Worm (Caenorhabditis elegans) whole organism, young adult: Measurements from ENCODE around the gene M7.8.

Experiments used
- B0019.2 ChIP-seq: fragments of 200-800 bp; sonication (Bioruptor generic); conservative IDR thresholded peaks from 2 replicates; pipeline ENCODE4 v1.3.6; 2022; ENCODE audit warnings: missing genetic modification reagents, missing genetic modification characterization, missing compliant biosample characterization
- B0336.3 ChIP-seq: fragments of 200-800 bp; sonication (Bioruptor generic); IDR thresholded peaks from 2 replicates; pipeline ENCODE4 v1.3.6; 2022; ENCODE audit warnings: missing genetic modification characterization, missing compliant biosample characterization
- C17E4.6 ChIP-seq: fragments of 200-800 bp; sonication (Bioruptor generic); IDR thresholded peaks from 2 replicates; pipeline ENCODE4 v1.3.6; 2022; ENCODE audit warnings: missing genetic modification reagents, missing genetic modification characterization, missing compliant biosample characterization
- F37B4.10 ChIP-seq: fragments of 200-800 bp; sonication (Bioruptor generic); IDR thresholded peaks from 2 replicates; pipeline ENCODE4 v1.3.6; 2022; ENCODE audit warnings: missing genetic modification characterization, missing compliant biosample characterization
- F39B2.1 ChIP-seq: fragments of 200-800 bp; sonication (Bioruptor generic); IDR thresholded peaks from 2 replicates; pipeline ENCODE4 v1.3.6; 2022; ENCODE audit warnings: missing genetic modification reagents, missing genetic modification characterization, missing compliant biosample characterization
- F55B11.4 ChIP-seq: sonication (generic microtip); optimal IDR thresholded peaks from 2 replicates; lab custom pipeline; 2016; ENCODE audit warnings: missing compliant biosample characterization, missing genetic modification characterization, borderline replicate concordance; ENCODE audit not compliant: insufficient read depth
- K12H6.12 ChIP-seq: fragments of 200-800 bp; sonication (Bioruptor generic); optimal IDR thresholded peaks from 2 replicates; lab custom pipeline; 2018; ENCODE audit warnings: mild to moderate bottlenecking, missing genetic modification characterization, missing compliant biosample characterization
- T07F8.4 ChIP-seq: sonication (generic microtip); optimal IDR thresholded peaks from 2 replicates; lab custom pipeline; 2016; ENCODE audit warnings: mild to moderate bottlenecking, missing genetic modification characterization, moderate library complexity, missing compliant biosample characterization
- Y67H2A.10 ChIP-seq: fragments of 200-800 bp; sonication (Bioruptor generic); conservative IDR thresholded peaks from 2 replicates; pipeline ENCODE4 v1.3.6; 2022; ENCODE audit warnings: missing genetic modification reagents, missing genetic modification characterization, missing compliant biosample characterization
- ZK185.1 ChIP-seq: sonication (generic microtip); optimal IDR thresholded peaks from 2 replicates; lab custom pipeline; 2016; ENCODE audit warnings: mild to moderate bottlenecking, missing genetic modification characterization, missing compliant biosample characterization; ENCODE audit not compliant: poor library complexity, severe bottlenecking
- ama-1 ChIP-seq, 3 experiments: fragments of 150-350 bp in 1 of 3; sonication (generic microtip) in 2 of 3; optimal IDR thresholded peaks; 2 replicates each; lab custom pipeline; 2014 to 2018; ENCODE audit warnings: missing biosample characterization in 2 of 3, missing genetic modification characterization in 2 of 3, missing genetic modification reagents in 2 of 3
- atf-7 ChIP-seq: sonication (generic microtip); optimal IDR thresholded peaks from 2 replicates; lab custom pipeline; 2017; ENCODE audit warnings: mild to moderate bottlenecking, missing genetic modification characterization, missing compliant biosample characterization
- cebp-1 ChIP-seq, 2 experiments: fragments of 200-800 bp in 1 of 2; sonication (Bioruptor generic) in 1 of 2; sonication (generic microtip) in 1 of 2; IDR thresholded peaks in 1 of 2; optimal IDR thresholded peaks in 1 of 2; 2 replicates each; pipeline versions ENCODE4 v1.3.6 to Lab custom; 2017 to 2022; ENCODE audit warnings: missing compliant biosample characterization in 2 of 2, missing genetic modification characterization in 2 of 2, mild to moderate bottlenecking in 1 of 2, missing genetic modification reagents in 1 of 2, moderate library complexity in 1 of 2
- ceh-27 ChIP-seq: fragments of 200-800 bp; sonication (Bioruptor generic); optimal IDR thresholded peaks from 2 replicates; lab custom pipeline; 2018; ENCODE audit warnings: mild to moderate bottlenecking, missing genetic modification characterization, moderate library complexity, missing compliant biosample characterization
- ceh-40 ChIP-seq: fragments of 200-800 bp; sonication (Bioruptor generic); IDR thresholded peaks from 2 replicates; pipeline ENCODE4 v1.3.6; 2022; ENCODE audit warnings: missing genetic modification characterization, missing compliant biosample characterization
- dox-1 ChIP-seq: fragments of 200-800 bp; sonication (Bioruptor generic); IDR thresholded peaks from 2 replicates; pipeline ENCODE4 v1.3.6; 2022; ENCODE audit warnings: missing genetic modification reagents, missing genetic modification characterization, missing compliant biosample characterization
- dpff-1 ChIP-seq: sonication (generic microtip); optimal IDR thresholded peaks from 2 replicates; lab custom pipeline; 2017; ENCODE audit warnings: mild to moderate bottlenecking, missing genetic modification characterization, missing compliant biosample characterization
- efl-1 ChIP-seq: fragments of 150-350 bp; optimal IDR thresholded peaks from 2 replicates; lab custom pipeline; 2014; ENCODE audit warnings: missing biosample characterization, missing genetic modification reagents, missing genetic modification characterization
- egl-18 ChIP-seq: fragments of 200-800 bp; sonication (Bioruptor generic); IDR thresholded peaks from 2 replicates; pipeline ENCODE4 v1.3.6; 2022; ENCODE audit warnings: missing genetic modification reagents, missing genetic modification characterization, missing compliant biosample characterization
- egrh-3 ChIP-seq: fragments of 200-800 bp; sonication (Bioruptor generic); IDR thresholded peaks from 2 replicates; pipeline ENCODE4 v1.3.6; 2022; ENCODE audit warnings: missing genetic modification reagents, missing genetic modification characterization, missing compliant biosample characterization
- ekl-4 ChIP-seq: fragments of 200-800 bp; sonication (Bioruptor generic); IDR thresholded peaks from 2 replicates; pipeline ENCODE4 v1.3.6; 2022; ENCODE audit warnings: missing genetic modification reagents, missing genetic modification characterization, missing compliant biosample characterization
- ets-4 ChIP-seq: fragments of 200-800 bp; sonication (Bioruptor generic); optimal IDR thresholded peaks from 2 replicates; lab custom pipeline; 2018; ENCODE audit warnings: mild to moderate bottlenecking, missing genetic modification characterization, missing compliant biosample characterization
- hlh-12 ChIP-seq: sonication (generic microtip); optimal IDR thresholded peaks from 2 replicates; lab custom pipeline; 2016; ENCODE audit warnings: missing genetic modification characterization, missing compliant biosample characterization
- hlh-26 ChIP-seq: fragments of 200-800 bp; sonication (Bioruptor generic); conservative IDR thresholded peaks from 2 replicates; pipeline ENCODE4 v1.3.6; 2022; ENCODE audit warnings: missing genetic modification reagents, missing genetic modification characterization, missing compliant biosample characterization
- hrde-1 ChIP-seq: sonication (generic microtip); optimal IDR thresholded peaks from 2 replicates; lab custom pipeline; 2016; ENCODE audit warnings: missing genetic modification characterization, mild to moderate bottlenecking, missing compliant biosample characterization, moderate library complexity, missing genotype, missing genetic modification reagents, borderline replicate concordance
- lin-26 ChIP-seq: fragments of 200-800 bp; sonication (Bioruptor generic); IDR thresholded peaks from 2 replicates; pipeline ENCODE4 v1.3.6; 2022; ENCODE audit warnings: missing genetic modification reagents, missing genetic modification characterization, missing compliant biosample characterization
- madf-6 ChIP-seq: fragments of 200-800 bp; sonication (Bioruptor generic); IDR thresholded peaks from 2 replicates; pipeline ENCODE4 v1.3.6; 2022; ENCODE audit warnings: missing genetic modification reagents, missing genetic modification characterization, missing compliant biosample characterization
- mcd-1 ChIP-seq: fragments of 200-800 bp; sonication (Bioruptor generic); IDR thresholded peaks from 2 replicates; pipeline ENCODE4 v1.3.6; 2022; ENCODE audit warnings: missing genetic modification reagents, missing genetic modification characterization, missing compliant biosample characterization
- mes-4 ChIP-seq: sonication (generic microtip); optimal IDR thresholded peaks from 2 replicates; lab custom pipeline; 2016; ENCODE audit warnings: missing genotype, missing genetic modification characterization, missing compliant biosample characterization
- mxl-1 ChIP-seq: sonication (generic microtip); optimal IDR thresholded peaks from 2 replicates; lab custom pipeline; 2016; ENCODE audit warnings: missing genetic modification characterization, missing compliant biosample characterization
- pha-4 ChIP-seq: fragments of 150-350 bp; sonication (generic microtip); optimal IDR thresholded peaks from 2 replicates; lab custom pipeline; 2014; ENCODE audit warnings: missing biosample characterization, missing genetic modification reagents, missing genetic modification characterization
- sdz-38 ChIP-seq: sonication (generic microtip); optimal IDR thresholded peaks from 2 replicates; lab custom pipeline; 2016; ENCODE audit warnings: missing genotype, missing genetic modification characterization, missing compliant biosample characterization
- sea-2 ChIP-seq: fragments of 200-800 bp; sonication (Bioruptor generic); IDR thresholded peaks from 2 replicates; pipeline ENCODE4 v1.3.6; 2022; ENCODE audit warnings: missing genetic modification characterization, missing compliant biosample characterization
- snpc-4 ChIP-seq, 5 experiments: fragments of 150-350 bp in 1 of 5; sonication (generic microtip) in 4 of 5; optimal IDR thresholded peaks; 2 replicates each; lab custom pipeline; 2014 to 2018; ENCODE audit warnings: missing genetic modification characterization in 5 of 5, missing biosample characterization in 3 of 5, antibody characterized with exemption in 2 of 5, mild to moderate bottlenecking in 2 of 5, missing compliant biosample characterization in 2 of 5, missing genotype in 2 of 5, moderate library complexity in 2 of 5, missing genetic modification reagents in 1 of 5
- sptf-2 ChIP-seq: fragments of 200-800 bp; sonication (Bioruptor generic); optimal IDR thresholded peaks from 2 replicates; lab custom pipeline; 2018; ENCODE audit warnings: mild to moderate bottlenecking, missing genetic modification characterization, missing compliant biosample characterization
- unc-62 ChIP-seq: fragments of 150-350 bp; optimal IDR thresholded peaks from 2 replicates; lab custom pipeline; 2014; ENCODE audit warnings: missing biosample characterization, missing genetic modification reagents, missing genetic modification characterization
- ztf-18 ChIP-seq: sonication (generic microtip); optimal IDR thresholded peaks from 2 replicates; lab custom pipeline; 2016; ENCODE audit warnings: missing genotype, mild to moderate bottlenecking, missing genetic modification characterization, missing compliant biosample characterization
- ztf-22 ChIP-seq: fragments of 200-800 bp; sonication (Bioruptor generic); optimal IDR thresholded peaks from 2 replicates; lab custom pipeline; 2018; ENCODE audit warnings: mild to moderate bottlenecking, missing genetic modification characterization, moderate library complexity, missing compliant biosample characterization
- ztf-3 ChIP-seq: fragments of 200-800 bp; sonication (Bioruptor generic); optimal IDR thresholded peaks from 2 replicates; lab custom pipeline; 2018; ENCODE audit warnings: mild to moderate bottlenecking, missing genetic modification characterization, missing compliant biosample characterization
- ztf-6 ChIP-seq: fragments of 200-800 bp; sonication (Bioruptor generic); IDR thresholded peaks from 2 replicates; pipeline ENCODE4 v1.3.6; 2022; ENCODE audit warnings: missing genetic modification reagents, missing genetic modification characterization, missing compliant biosample characterization

M7.8 gene

DNA sequence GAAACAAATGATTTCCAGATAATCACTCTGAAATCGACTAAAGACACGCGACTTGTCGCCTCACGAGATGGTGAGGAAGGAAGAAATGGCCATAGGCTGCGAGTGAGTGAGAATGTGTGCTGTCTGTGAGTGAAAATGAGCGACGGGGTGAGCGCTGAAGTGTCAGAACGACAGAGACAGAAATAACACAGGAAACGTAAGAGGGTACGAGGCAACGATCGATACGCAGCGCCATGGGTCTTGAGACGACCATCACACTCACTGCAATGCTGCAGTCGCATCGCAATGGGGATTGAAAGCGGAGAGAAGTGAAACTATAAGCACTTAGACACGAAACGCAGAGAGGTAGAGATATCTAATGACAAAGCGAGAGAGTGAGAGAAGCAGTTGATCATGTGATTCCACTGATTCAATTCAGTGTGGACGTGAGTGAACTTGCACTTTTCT is 12.1 kb downstream of the M7.8 start (continued):
- TF ChIP-seq ceh-40 (GFP tag; lab: Robert Waterston, UW) (no peak), egrh-3 (no peak), lin-26 (peak; percentile 69; the same call in 1 of the 2 replicates), B0336.3 (GFP tag; lab: Robert Waterston, UW) (peak; percentile 89), ets-4 (GFP tag; lab: Kevin White, UChicago) (peak; percentile 73), efl-1 (no peak), mcd-1 (GFP tag; lab: Robert Waterston, UW) (peak; percentile 82), sdz-38 (tag; lab: Kevin White, UChicago) (no peak), F55B11.4 (no peak), mxl-1 (tag; lab: Kevin White, UChicago) (no peak), ztf-6 (GFP tag; lab: Robert Waterston, UW) (no peak; the same call in 1 of the 2 replicates), madf-6 (GFP tag; lab: Robert Waterston, UW) (peak; percentile 12; the same call in 1 of the 2 replicates), hlh-12 (no peak), dpff-1 (tag; lab: Kevin White, UChicago) (no peak), K12H6.12 (tag; lab: Kevin White, UChicago) (peak; percentile 90), pha-4 (tag; lab: Kevin White, UChicago) (no peak), ztf-22 (peak; percentile 81), sptf-2 (GFP tag; lab: Kevin White, UChicago) (no peak), egl-18 (GFP tag; lab: Robert Waterston, UW) (peak; percentile 78; the same call in 1 of the 2 replicates), dox-1 (GFP tag; lab: Robert Waterston, UW) (peak; percentile 83), ama-1 (optimal IDR thresholded peaks at IDR 0.05; lab: Kevin White, UChicago) (peak; percentile 24), ama-1 (GFP tag; optimal IDR thresholded peaks at IDR 0.05; lab: Kevin White, UChicago) (peak in 1 of 2 experiments; percentile 40), F39B2.1 (GFP tag; lab: Robert Waterston, UW) (0 out of 2 replicates have a peak, but pooled peaks have one; percentile 12), unc-62 (peak; percentile 53), B0019.2 (GFP tag; lab: Robert Waterston, UW) (no peak), mes-4 (no peak), F37B4.10 (no peak), sea-2 (GFP tag; lab: Robert Waterston, UW) (no peak), ceh-27 (GFP tag; lab: Kevin White, UChicago) (peak; percentile 90), cebp-1 (GFP tag; IDR thresholded peaks at IDR 0.05; lab: Robert Waterston, UW) (0 out of 2 replicates have a peak, but pooled peaks have one; percentile 56), cebp-1 (tag; optimal IDR thresholded peaks at IDR 0.05; lab: Kevin White, UChicago) (peak; percentile 92), ztf-3 (no peak), ekl-4 (GFP tag; lab: Robert Waterston, UW) (peak; percentile 74), ZK185.1 (peak; percentile 91), snpc-4 (GFP tag; optimal IDR thresholded peaks at IDR 0.05; lab: Kevin White, UChicago) (no peak), snpc-4 (tag; optimal IDR thresholded peaks at IDR 0.05; lab: Kevin White, UChicago) (peak; percentile 47 to 73 (median 58)), hlh-26 (GFP tag; lab: Robert Waterston, UW) (no peak), atf-7 (peak; percentile 87), hrde-1 (tag; lab: Kevin White, UChicago) (no peak), C17E4.6 (GFP tag; lab: Robert Waterston, UW) (0 out of 2 replicates have a peak, but pooled peaks have one; percentile 41), ztf-18 (tag; lab: Kevin White, UChicago) (peak; percentile 69), T07F8.4 (tag; lab: Kevin White, UChicago) (peak; percentile 59), Y67H2A.10 (peak; percentile 54; the same call in 1 of the 2 replicates)
